Worm (Caenorhabditis elegans): ENCODE measurements around the gene tim-1.

tim-1 gene

DNA sequence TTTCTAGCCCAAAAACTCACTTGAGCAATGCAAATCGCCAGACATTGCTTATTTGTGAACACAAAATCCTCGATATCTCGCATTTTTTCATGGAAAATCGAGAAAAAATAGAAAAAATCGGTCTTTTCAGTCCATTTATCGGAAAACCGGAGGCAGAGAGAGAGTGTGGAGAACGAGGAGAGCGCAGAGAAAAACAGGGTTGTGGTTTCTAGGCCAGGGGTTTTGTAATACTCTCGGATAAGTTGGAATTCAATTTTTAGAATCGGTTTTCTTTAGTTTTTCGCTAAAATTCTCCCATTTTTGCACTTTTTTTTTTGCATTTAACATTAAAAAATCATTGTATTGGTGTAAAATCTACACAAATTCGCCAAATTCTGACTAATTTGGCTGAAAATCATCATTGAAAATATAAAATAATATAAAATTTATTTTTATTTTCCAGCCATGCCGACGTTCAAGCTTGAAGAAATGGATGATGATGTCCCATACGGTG is 23.7 kb upstream of the tim-1 start, which contains the start of the genes Y75B8A.24 and Y75B8A.25 (continued):
- TF ChIP-seq nhr-76 (tag; optimal IDR thresholded peaks at IDR 0.05) (no peak), lin-1 (GFP tag; IDR thresholded peaks at IDR 0.05) (no peak), nhr-111 (GFP tag; optimal IDR thresholded peaks at IDR 0.05) (no peak), jun-1 (tag; optimal IDR thresholded peaks at IDR 0.05) (no peak), sdz-12 (GFP tag; optimal IDR thresholded peaks at IDR 0.05) (no peak), Y5F2A.4 (GFP tag; optimal IDR thresholded peaks at IDR 0.05) (no peak), snpc-4 (tag; optimal IDR thresholded peaks at IDR 0.05) (no peak), nhr-77 (tag; optimal IDR thresholded peaks at IDR 0.05) (no peak), ZK337.2 (GFP tag; IDR thresholded peaks at IDR 0.05) (peak; percentile 93), zfp-2 (tag; optimal IDR thresholded peaks at IDR 0.05) (no peak), vab-7 (GFP tag; IDR thresholded peaks at IDR 0.05) (no peak), F44E2.7 (GFP tag; IDR thresholded peaks at IDR 0.05) (no peak), Y105C5A.15 (GFP tag; IDR thresholded peaks at IDR 0.05) (no peak), spr-1 (tag; optimal IDR thresholded peaks at IDR 0.05) (no peak), dpl-1 (GFP tag; optimal IDR thresholded peaks at IDR 0.05) (peak; percentile 76), ama-1 (optimal IDR thresholded peaks at IDR 0.05) (no peak), T26A8.4 (GFP tag; IDR thresholded peaks at IDR 0.05) (0 out of 2 replicates have a peak, but pooled peaks have one; percentile 28), ceh-20 (GFP tag; IDR thresholded peaks at IDR 0.05) (peak; percentile 68; the same call in 1 of the 2 replicates), nhr-6 (tag; optimal IDR thresholded peaks at IDR 0.05) (no peak), nhr-28 (tag; optimal IDR thresholded peaks at IDR 0.05) (no peak), gei-8 (GFP tag; optimal IDR thresholded peaks at IDR 0.05) (no peak), daf-16 (GFP tag; optimal IDR thresholded peaks at IDR 0.05) (no peak), daf-16 (tag; optimal IDR thresholded peaks at IDR 0.05) (peak; percentile 27), nhr-42 (GFP tag; IDR thresholded peaks at IDR 0.05) (no peak), spr-3 (GFP tag; optimal IDR thresholded peaks at IDR 0.05) (no peak), ctbp-1 (GFP tag; IDR thresholded peaks at IDR 0.05) (no peak), duxl-1 (tag; optimal IDR thresholded peaks at IDR 0.05; ENCODE audit: poor library complexity) (peak; percentile 79), nhr-11 (tag; optimal IDR thresholded peaks at IDR 0.05) (no peak), unc-130 (GFP tag; optimal IDR thresholded peaks at IDR 0.05) (peak; percentile 66), T20F7.1 (GFP tag; optimal IDR thresholded peaks at IDR 0.05) (no peak), hlh-11 (tag; optimal IDR thresholded peaks at IDR 0.05) (peak; percentile 41), lin-13 (GFP tag; optimal IDR thresholded peaks at IDR 0.05) (peak; percentile 15), aly-2 (tag; optimal IDR thresholded peaks at IDR 0.05) (no peak), lsy-2 (tag; optimal IDR thresholded peaks at IDR 0.05) (peak in 1 of 2 experiments; percentile 82), dmd-6 (GFP tag; IDR thresholded peaks at IDR 0.05) (peak; percentile 68), egl-27 (tag; optimal IDR thresholded peaks at IDR 0.05) (no peak), hlh-30 (tag; optimal IDR thresholded peaks at IDR 0.05; ENCODE audit: insufficient read depth) (peak; percentile 7), daf-8 (GFP tag; IDR thresholded peaks at IDR 0.05) (no peak), ceh-62 (tag; optimal IDR thresholded peaks at IDR 0.05) (no peak), hif-1 (tag; optimal IDR thresholded peaks at IDR 0.05) (peak in 1 of 2 experiments; percentile 79), Y75B8A.6 (GFP tag; IDR thresholded peaks at IDR 0.05) (no peak), zip-2 (tag; optimal IDR thresholded peaks at IDR 0.05) (no peak), nhr-25 (tag; optimal IDR thresholded peaks at IDR 0.05; ENCODE audit: borderline replicate concordance, insufficient read depth) (no peak), madf-9 (GFP tag; conservative IDR thresholded peaks at IDR 0.05) (no peak), attf-4 (tag; optimal IDR thresholded peaks at IDR 0.05) (no peak), dve-1 (tag; optimal IDR thresholded peaks at IDR 0.05; ENCODE audit: insufficient read depth) (peak; percentile 44)

Measured in whole organism, L4 larva.